Fruit fly (Drosophila melanogaster) whole organism, embryonic: ENCODE data around the gene CG44362.

Experiments
- Aef1 ChIP-seq: fragments of 200-800 bp; sonication (Bioruptor generic); IDR thresholded peaks from 3 replicates; pipeline ENCODE4 v1.3.6; 2022; ENCODE audit warnings: missing biosample characterization, missing genetic modification characterization
- B-H2 ChIP-seq: fragments of 200-800 bp; sonication (Bioruptor generic); optimal IDR thresholded peaks from 2 replicates; lab custom pipeline; 2018; ENCODE audit warnings: missing biosample characterization, mild to moderate bottlenecking, missing genetic modification characterization
- CG10274 ChIP-seq: fragments of 200-800 bp; sonication (Bioruptor generic); optimal IDR thresholded peaks from 3 replicates; lab custom pipeline; 2017; ENCODE audit warnings: missing biosample characterization, mild to moderate bottlenecking, missing genetic modification characterization
- CG11247 ChIP-seq: fragments of 200-800 bp; sonication (Bioruptor generic); IDR thresholded peaks from 2 replicates; pipeline ENCODE4 v1.3.6; 2022; ENCODE audit warnings: missing biosample characterization, missing genetic modification characterization
- CG11398 ChIP-seq: fragments of 200-800 bp; sonication (Bioruptor generic); optimal IDR thresholded peaks from 2 replicates; lab custom pipeline; 2016; ENCODE audit warnings: missing biosample characterization, missing genetic modification characterization
- CG11504 ChIP-seq: fragments of 200-800 bp; sonication (Bioruptor generic); optimal IDR thresholded peaks from 3 replicates; lab custom pipeline; 2019; ENCODE audit warnings: missing biosample characterization, mild to moderate bottlenecking, missing genetic modification characterization, moderate library complexity
- CG13624 ChIP-seq: fragments of 200-800 bp; sonication (Bioruptor generic); optimal IDR thresholded peaks from 2 replicates; lab custom pipeline; 2016; ENCODE audit warnings: missing biosample characterization, missing genetic modification characterization
- CG15601 ChIP-seq: fragments of 200-800 bp; sonication (Bioruptor generic); optimal IDR thresholded peaks from 3 replicates; lab custom pipeline; 2019; ENCODE audit warnings: missing biosample characterization, mild to moderate bottlenecking, missing genetic modification characterization, moderate library complexity
- CG16863 ChIP-seq: fragments of 200-800 bp; sonication (Bioruptor generic); optimal IDR thresholded peaks from 3 replicates; lab custom pipeline; 2016; ENCODE audit warnings: missing biosample characterization, missing genetic modification characterization
- CG17912 ChIP-seq: fragments of 200-800 bp; sonication (Bioruptor generic); optimal IDR thresholded peaks from 2 replicates; lab custom pipeline; 2018; ENCODE audit warnings: missing biosample characterization, mild to moderate bottlenecking, missing genetic modification characterization
- CG18619 ChIP-seq: fragments of 200-800 bp; sonication (Bioruptor generic); optimal IDR thresholded peaks from 3 replicates; lab custom pipeline; 2017; ENCODE audit warnings: missing biosample characterization, mild to moderate bottlenecking, missing genetic modification characterization
- CG4617 ChIP-seq: fragments of 200-800 bp; sonication (Bioruptor generic); optimal IDR thresholded peaks from 3 replicates; lab custom pipeline; 2016; ENCODE audit warnings: missing biosample characterization, missing genetic modification characterization, borderline replicate concordance
- CG6272 ChIP-seq: fragments of 200-800 bp; sonication (Bioruptor generic); IDR thresholded peaks from 2 replicates; pipeline ENCODE4 v1.3.6; 2022; ENCODE audit warnings: missing biosample characterization, missing genetic modification characterization
- CG7271 ChIP-seq: fragments of 200-800 bp; sonication (Bioruptor generic); optimal IDR thresholded peaks from 2 replicates; lab custom pipeline; 2018; ENCODE audit warnings: missing biosample characterization, mild to moderate bottlenecking, missing genetic modification characterization, moderate library complexity
- CG7839 ChIP-seq: fragments of 200-800 bp; sonication (Bioruptor generic); optimal IDR thresholded peaks from 3 replicates; lab custom pipeline; 2018; ENCODE audit warnings: missing biosample characterization, mild to moderate bottlenecking, missing genetic modification characterization, moderate library complexity
- Chrac-16 ChIP-seq: fragments of 200-800 bp; sonication (Bioruptor generic); optimal IDR thresholded peaks from 3 replicates; lab custom pipeline; 2016; ENCODE audit warnings: missing biosample characterization, missing genetic modification characterization
- CoRest ChIP-seq: fragments of 200-800 bp; sonication (Bioruptor generic); optimal IDR thresholded peaks from 3 replicates; lab custom pipeline; 2018; ENCODE audit warnings: missing biosample characterization, mild to moderate bottlenecking, missing genetic modification characterization, moderate library complexity
- Dad ChIP-seq: fragments of 200-800 bp; sonication (Bioruptor generic); optimal IDR thresholded peaks from 3 replicates; lab custom pipeline; 2016; ENCODE audit warnings: missing biosample characterization, missing genetic modification characterization
- Dfd ChIP-seq, 2 experiments: fragments of >200 bp; optimal IDR thresholded peaks; 2 replicates each; lab custom pipeline; 2017; ENCODE audit warnings: missing biosample characterization in 2 of 2, missing genetic modification characterization in 2 of 2
- Dll ChIP-seq: fragments of 200-800 bp; sonication (Bioruptor generic); IDR thresholded peaks from 4 replicates; pipeline ENCODE4 v1.3.6; 2022; ENCODE audit warnings: missing biosample characterization, missing genetic modification characterization; ENCODE audit not compliant: partially characterized antibody
- Hey ChIP-seq: fragments of 200-800 bp; sonication (Bioruptor generic); optimal IDR thresholded peaks from 3 replicates; lab custom pipeline; 2018; ENCODE audit warnings: missing biosample characterization, mild to moderate bottlenecking, missing genetic modification characterization
- HmgD ChIP-seq: fragments of 200-800 bp; sonication (Bioruptor generic); optimal IDR thresholded peaks from 3 replicates; lab custom pipeline; 2016; ENCODE audit warnings: missing biosample characterization, missing genetic modification characterization
- Nf-YC ChIP-seq: fragments of 200-800 bp; optimal IDR thresholded peaks from 3 replicates; lab custom pipeline; 2019; ENCODE audit warnings: missing biosample characterization, mild to moderate bottlenecking, missing genetic modification characterization, moderate library complexity
- Pdp1 ChIP-seq, 2 experiments: fragments of 200-800 bp; sonication (Bioruptor generic); optimal IDR thresholded peaks; 3 replicates each; lab custom pipeline; 2016; ENCODE audit warnings: missing biosample characterization in 2 of 2, missing genetic modification characterization in 2 of 2, mild to moderate bottlenecking in 1 of 2, moderate library complexity in 1 of 2
- Ptx1 ChIP-seq: fragments of 200-800 bp; sonication (Bioruptor generic); IDR thresholded peaks from 2 replicates; pipeline ENCODE4 v1.3.6; 2022; ENCODE audit warnings: missing biosample characterization, missing genetic modification characterization
- Rfx ChIP-seq: fragments of 200-800 bp; sonication (Bioruptor generic); IDR thresholded peaks from 2 replicates; pipeline ENCODE4 v1.3.6; 2022; ENCODE audit warnings: missing biosample characterization, missing genetic modification characterization
- abd-A ChIP-seq: fragments of 200-800 bp; sonication (Bioruptor generic); optimal IDR thresholded peaks from 3 replicates; lab custom pipeline; 2019; ENCODE audit warnings: missing biosample characterization, mild to moderate bottlenecking, missing genetic modification characterization, moderate library complexity
- ap ChIP-seq: fragments of 200-800 bp; sonication (Bioruptor generic); IDR thresholded peaks from 2 replicates; pipeline ENCODE4 v1.3.6; 2022; ENCODE audit warnings: missing biosample characterization, missing genetic modification characterization
- ase ChIP-seq: fragments of 200-800 bp; sonication (Bioruptor generic); IDR thresholded peaks from 3 replicates; pipeline ENCODE4 v1.3.6; 2022; ENCODE audit warnings: missing biosample characterization, missing genetic modification characterization
- ato ChIP-seq: fragments of 200-800 bp; sonication (Bioruptor generic); IDR thresholded peaks from 2 replicates; pipeline ENCODE4 v1.3.6; 2022; ENCODE audit warnings: missing biosample characterization, missing genetic modification characterization; ENCODE audit not compliant: partially characterized antibody
- crc ChIP-seq: fragments of 200-800 bp; sonication (Bioruptor generic); optimal IDR thresholded peaks from 2 replicates; lab custom pipeline; 2016; ENCODE audit warnings: missing biosample characterization, missing genetic modification characterization
- crp ChIP-seq, 2 experiments: fragments of 200-800 bp; sonication (Bioruptor generic); optimal IDR thresholded peaks; 2 replicates in 1 of 2; 3 replicates in 1 of 2; lab custom pipeline; 2017; ENCODE audit warnings: missing biosample characterization in 2 of 2, missing genetic modification characterization in 2 of 2, mild to moderate bottlenecking in 1 of 2, moderate library complexity in 1 of 2
- danr ChIP-seq: fragments of 200-800 bp; sonication (Bioruptor generic); IDR thresholded peaks from 2 replicates; pipeline ENCODE4 v1.3.6; 2022; ENCODE audit warnings: missing biosample characterization, missing genetic modification characterization
- dmrt99B ChIP-seq: fragments of 200-800 bp; sonication (Bioruptor generic); optimal IDR thresholded peaks from 2 replicates; lab custom pipeline; 2018; ENCODE audit warnings: missing biosample characterization, mild to moderate bottlenecking, missing genetic modification characterization, moderate library complexity
- ems ChIP-seq: fragments of 200-800 bp; sonication (Bioruptor generic); optimal IDR thresholded peaks from 3 replicates; lab custom pipeline; 2016; ENCODE audit warnings: missing biosample characterization, missing genetic modification characterization
- gt ChIP-seq: fragments of 200-800 bp; sonication (Bioruptor generic); IDR thresholded peaks from 2 replicates; pipeline ENCODE4 v1.3.6; 2022; ENCODE audit warnings: missing biosample characterization, missing genetic modification characterization
- h ChIP-seq: fragments of >200 bp; optimal IDR thresholded peaks from 2 replicates; lab custom pipeline; 2017
- ind ChIP-seq: fragments of 200-800 bp; sonication (Bioruptor generic); optimal IDR thresholded peaks from 3 replicates; lab custom pipeline; 2016; ENCODE audit warnings: missing biosample characterization, missing genetic modification characterization
- inv ChIP-seq: fragments of 200-800 bp; sonication (Bioruptor generic); IDR thresholded peaks from 2 replicates; pipeline ENCODE4 v1.3.6; 2022; ENCODE audit warnings: missing biosample characterization, missing genetic modification characterization; ENCODE audit not compliant: partially characterized antibody
- kni ChIP-seq: fragments of 200-800 bp; sonication (Bioruptor generic); optimal IDR thresholded peaks from 3 replicates; lab custom pipeline; 2017; ENCODE audit warnings: mild to moderate bottlenecking, missing biosample characterization, missing genetic modification reagents, missing genetic modification characterization
- lab ChIP-seq: fragments of 200-800 bp; sonication (Bioruptor generic); optimal IDR thresholded peaks from 3 replicates; lab custom pipeline; 2017; ENCODE audit warnings: missing biosample characterization, missing genetic modification characterization, mild to moderate bottlenecking, moderate library complexity, missing genetic modification reagents
- nerfin-1 ChIP-seq: fragments of 200-800 bp; sonication (Bioruptor generic); optimal IDR thresholded peaks from 3 replicates; lab custom pipeline; 2019; ENCODE audit warnings: missing biosample characterization, mild to moderate bottlenecking, missing genetic modification characterization, moderate library complexity
- pan ChIP-seq, 4 experiments: fragments of >200 bp in 3 of 4; fragments of 200-800 bp in 1 of 4; sonication (Bioruptor generic) in 1 of 4; optimal IDR thresholded peaks in 3 of 4; IDR thresholded peaks in 1 of 4; 2 replicates each; pipeline versions ENCODE4 v1.3.6 to Lab custom; 2017 to 2022; ENCODE audit warnings: missing biosample characterization in 2 of 4, missing genetic modification characterization in 2 of 4, mixed read lengths in 1 of 4
- prd ChIP-seq, 3 experiments: fragments of >200 bp in 2 of 3; fragments of 200-800 bp in 1 of 3; sonication (Bioruptor generic) in 1 of 3; optimal IDR thresholded peaks in 2 of 3; IDR thresholded peaks in 1 of 3; 2 replicates in 2 of 3; 3 replicates in 1 of 3; pipeline versions ENCODE4 v1.3.6 to Lab custom; 2017 to 2022; ENCODE audit warnings: missing biosample characterization in 1 of 3, missing genetic modification characterization in 1 of 3
- pzg ChIP-seq: fragments of 200-800 bp; sonication (Bioruptor generic); optimal IDR thresholded peaks from 3 replicates; lab custom pipeline; 2018; ENCODE audit warnings: missing biosample characterization, mild to moderate bottlenecking, missing genetic modification characterization, moderate library complexity
- sc ChIP-seq, 3 experiments: fragments of >200 bp in 2 of 3; fragments of 200-800 bp in 1 of 3; sonication (Bioruptor generic) in 1 of 3; optimal IDR thresholded peaks; 2 replicates in 2 of 3; 3 replicates in 1 of 3; lab custom pipeline; 2017; ENCODE audit warnings: mild to moderate bottlenecking in 1 of 3, missing biosample characterization in 1 of 3, missing genetic modification characterization in 1 of 3, missing genetic modification reagents in 1 of 3

CG44362 gene

DNA sequence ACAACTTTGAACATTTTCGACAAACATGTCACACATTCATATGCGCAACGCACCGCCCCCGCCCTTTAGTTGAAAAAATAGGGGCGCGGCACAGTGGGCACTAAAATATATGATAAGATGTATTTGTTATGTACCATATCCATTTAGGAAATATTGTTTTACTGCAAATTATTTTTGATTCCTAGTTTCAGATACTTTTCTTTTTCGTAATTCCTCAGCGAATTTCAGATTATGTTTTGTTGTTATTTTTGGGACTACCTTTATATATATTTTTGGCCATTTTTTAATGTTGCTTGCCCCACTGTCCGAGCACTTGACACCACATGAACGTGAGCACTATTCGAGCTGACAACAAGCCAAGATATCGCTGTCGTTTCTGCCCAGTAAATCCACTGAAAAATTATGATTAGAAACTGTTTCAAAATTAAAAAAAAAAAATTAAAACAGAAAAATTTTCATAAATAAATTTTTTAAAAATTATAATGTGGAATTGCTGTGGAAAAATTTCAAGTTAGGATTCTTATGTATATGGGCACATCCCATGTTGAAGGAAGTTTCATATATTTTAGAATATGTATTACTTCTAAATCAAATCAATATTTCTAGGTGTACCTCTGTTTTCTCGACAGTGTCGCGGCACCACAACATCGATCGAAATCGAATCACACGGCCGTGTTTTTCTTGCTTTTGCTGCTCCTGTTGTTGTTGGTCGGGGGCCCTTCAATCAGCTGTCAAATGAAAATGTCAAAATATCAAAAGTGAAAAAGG lies 20.1 kb downstream of the CG44362 start (continued):
- no peak for TF ChIP-seq CG11398 (GFP tag; lab: Kevin White, UChicago)
- TF ChIP-seq pan (optimal IDR thresholded peaks at IDR 0.05; lab: Kevin White, UChicago): no peak
- TF ChIP-seq pan (GFP tag; optimal IDR thresholded peaks at IDR 0.05 in 1 of 2, IDR thresholded peaks at IDR 0.05 in 1 of 2): peak in 1 of 2 experiments; percentile 90
- no peak for TF ChIP-seq pzg (GFP tag; lab: Kevin White, UChicago)
- peak; percentile 62 for TF ChIP-seq ap (GFP tag; lab: Robert Waterston, UW)
- TF ChIP-seq dmrt99B (tag; lab: Kevin White, UChicago): peak; percentile 92
- TF ChIP-seq h (lab: Kevin White, UChicago): no peak
- peak; percentile 44; the same call in 1 of the 2 replicates for TF ChIP-seq inv (GFP tag; lab: Robert Waterston, UW)
- TF ChIP-seq ems (GFP tag; lab: Kevin White, UChicago): peak; percentile 83
- peak; percentile 83 for TF ChIP-seq CG18619 (GFP tag; lab: Kevin White, UChicago)
- peak; percentile 91 for TF ChIP-seq CG11504 (tag; lab: Kevin White, UChicago)
- TF ChIP-seq Nf-YC (tag; lab: Kevin White, UChicago): peak; percentile 83
- TF ChIP-seq CG4617: peak; percentile 9
- TF ChIP-seq CG10274 (GFP tag; lab: Kevin White, UChicago): peak; percentile 41
- TF ChIP-seq Chrac-16 (GFP tag; lab: Kevin White, UChicago): peak; percentile 71
- peak; percentile 94 for TF ChIP-seq CG7839 (tag; lab: Kevin White, UChicago)
- peak; percentile 94 for TF ChIP-seq Ptx1 (GFP tag; lab: Robert Waterston, UW)
- peak; percentile 88 for TF ChIP-seq nerfin-1 (tag; lab: Kevin White, UChicago)
- TF ChIP-seq prd (optimal IDR thresholded peaks at IDR 0.05; lab: Kevin White, UChicago): no peak
- peak; percentile 91 for TF ChIP-seq prd (GFP tag; IDR thresholded peaks at IDR 0.05; lab: Robert Waterston, UW)
- TF ChIP-seq CG6272 (GFP tag; lab: Robert Waterston, UW): peak; percentile 70
- TF ChIP-seq CG15601 (tag; lab: Kevin White, UChicago): peak; percentile 89
- peak; percentile 70 for TF ChIP-seq crc (GFP tag; lab: Kevin White, UChicago)
- peak; percentile 70 for TF ChIP-seq ind
- TF ChIP-seq gt: peak; percentile 44
- TF ChIP-seq Pdp1 (GFP tag; optimal IDR thresholded peaks at IDR 0.05; lab: Kevin White, UChicago): peak; percentile 12 to 72
- TF ChIP-seq ato: no peak
- TF ChIP-seq lab (GFP tag; lab: Kevin White, UChicago): peak; percentile 90
- TF ChIP-seq Hey (tag; lab: Kevin White, UChicago): no peak
- TF ChIP-seq CG13624: no peak
- no peak for TF ChIP-seq HmgD (GFP tag; lab: Kevin White, UChicago)
- peak; percentile 74 for TF ChIP-seq danr
- TF ChIP-seq Dad (GFP tag; lab: Kevin White, UChicago): peak; percentile 32
- TF ChIP-seq B-H2 (GFP tag; lab: Kevin White, UChicago): peak; percentile 32
- peak; percentile 90 for TF ChIP-seq Rfx
- no peak for TF ChIP-seq CG17912 (GFP tag; lab: Kevin White, UChicago)
- peak; percentile 23; the same call in 1 of the 4 replicates for TF ChIP-seq Dll (GFP tag; lab: Robert Waterston, UW)
- TF ChIP-seq CG16863 (GFP tag; lab: Kevin White, UChicago): peak; percentile 73
- peak; percentile 57 for TF ChIP-seq abd-A
- TF ChIP-seq Aef1: peak; percentile 86
- TF ChIP-seq crp (GFP tag; optimal IDR thresholded peaks at IDR 0.05; lab: Kevin White, UChicago): peak in 1 of 2 experiments; percentile 50
- peak; percentile 94 for TF ChIP-seq CoRest (tag; lab: Kevin White, UChicago)
- TF ChIP-seq CG11247 (GFP tag; lab: Robert Waterston, UW): peak; percentile 87
- TF ChIP-seq CG7271: peak; percentile 51
- peak; percentile 86 for TF ChIP-seq kni (GFP tag; lab: Kevin White, UChicago)
- no peak for TF ChIP-seq sc (optimal IDR thresholded peaks at IDR 0.05; lab: Kevin White, UChicago)
- TF ChIP-seq sc (GFP tag; optimal IDR thresholded peaks at IDR 0.05; lab: Kevin White, UChicago): peak; percentile 83
- TF ChIP-seq Dfd (GFP tag; optimal IDR thresholded peaks at IDR 0.05; lab: Kevin White, UChicago): no peak
- TF ChIP-seq ase (GFP tag; lab: Robert Waterston, UW): peak; percentile 83
